Worm (Caenorhabditis elegans) whole organism, L4 larva: Measurements from ENCODE around the gene tbc-13.
A peak's percentile ranks its signal among the peaks of the same experiment; 100 is the strongest.

Experiments
- D1046.2 ChIP-seq: fragments of 200-800 bp; sonication (Bioruptor generic); IDR thresholded peaks from 2 replicates; pipeline ENCODE4 v1.3.6; 2022; ENCODE audit warnings: missing genetic modification characterization, missing compliant biosample characterization
- Y5F2A.4 ChIP-seq: fragments of 200-800 bp; sonication (Bioruptor generic); optimal IDR thresholded peaks from 2 replicates; lab custom pipeline; 2018; ENCODE audit warnings: mild to moderate bottlenecking, missing genetic modification characterization, missing compliant biosample characterization
- Y75B8A.6 ChIP-seq: fragments of 200-800 bp; sonication (Bioruptor generic); IDR thresholded peaks from 2 replicates; pipeline ENCODE4 v1.3.6; 2022; ENCODE audit warnings: missing genetic modification reagents, missing genetic modification characterization, missing compliant biosample characterization
- ZK546.5 ChIP-seq, 2 experiments: sonication (generic microtip); optimal IDR thresholded peaks; 2 replicates each; lab custom pipeline; 2017; ENCODE audit warnings: missing biosample characterization in 2 of 2, missing genetic modification characterization in 2 of 2
- aha-1 ChIP-seq: fragments of 150-350 bp; peaks from one replicate; lab custom pipeline; 2014; ENCODE audit warnings: missing biosample characterization, missing genetic modification characterization
- ceh-20 ChIP-seq: fragments of 200-800 bp; sonication (Bioruptor generic); IDR thresholded peaks from 2 replicates; pipeline ENCODE4 v1.3.6; 2022; ENCODE audit warnings: missing genetic modification reagents, missing genetic modification characterization, missing compliant biosample characterization
- ceh-28 ChIP-seq: fragments of 150-350 bp; optimal IDR thresholded peaks from 2 replicates; lab custom pipeline; 2014; ENCODE audit warnings: missing biosample characterization, missing genetic modification reagents, missing genetic modification characterization
- ceh-32 ChIP-seq: sonication (generic microtip); optimal IDR thresholded peaks from 2 replicates; lab custom pipeline; 2016; ENCODE audit warnings: mild to moderate bottlenecking, missing genetic modification characterization, missing compliant biosample characterization; ENCODE audit not compliant: poor library complexity
- ceh-44 ChIP-seq: fragments of 200-800 bp; sonication (Bioruptor generic); IDR thresholded peaks from 2 replicates; pipeline ENCODE4 v1.3.6; 2022; ENCODE audit warnings: missing genetic modification reagents, missing genetic modification characterization, missing compliant biosample characterization
- cey-2 ChIP-seq: sonication (generic microtip); optimal IDR thresholded peaks from 3 replicates; lab custom pipeline; 2017; ENCODE audit warnings: missing genetic modification characterization, mild to moderate bottlenecking, missing compliant biosample characterization, antibody characterized with exemption, borderline replicate concordance; ENCODE audit not compliant: insufficient read depth
- daf-16 ChIP-seq, 3 experiments: sonication (generic microtip); optimal IDR thresholded peaks; 2 replicates each; lab custom pipeline; 2016 to 2017; ENCODE audit warnings: missing genetic modification characterization in 3 of 3, missing genetic modification reagents in 3 of 3, mild to moderate bottlenecking in 2 of 3, missing compliant biosample characterization in 2 of 3, missing biosample characterization in 1 of 3, moderate library complexity in 1 of 3
- daf-8 ChIP-seq: fragments of 200-800 bp; sonication (Bioruptor generic); IDR thresholded peaks from 2 replicates; pipeline ENCODE4 v1.3.6; 2022; ENCODE audit warnings: missing genetic modification characterization, missing compliant biosample characterization
- dmd-6 ChIP-seq: fragments of 200-800 bp; sonication (Bioruptor generic); IDR thresholded peaks from 2 replicates; pipeline ENCODE4 v1.3.6; 2022; ENCODE audit warnings: missing genetic modification reagents, missing genetic modification characterization, missing compliant biosample characterization
- dmd-8 ChIP-seq: fragments of 200-800 bp; sonication (Bioruptor generic); IDR thresholded peaks from 2 replicates; pipeline ENCODE4 v1.3.6; 2022; ENCODE audit warnings: missing genetic modification characterization, missing compliant biosample characterization
- dpl-1 ChIP-seq: fragments of 150-350 bp; optimal IDR thresholded peaks from 2 replicates; lab custom pipeline; 2014; ENCODE audit warnings: missing biosample characterization, missing genetic modification reagents, missing genetic modification characterization
- egl-43 ChIP-seq: fragments of 200-800 bp; sonication (Bioruptor generic); IDR thresholded peaks from 2 replicates; pipeline ENCODE4 v1.3.6; 2022; ENCODE audit warnings: missing genetic modification reagents, missing genetic modification characterization, missing compliant biosample characterization
- fkh-10 ChIP-seq: fragments of 150-350 bp; optimal IDR thresholded peaks from 2 replicates; lab custom pipeline; 2014; ENCODE audit warnings: missing biosample characterization, missing genetic modification reagents, missing genetic modification characterization
- hif-1 ChIP-seq, 2 experiments: sonication (generic microtip); optimal IDR thresholded peaks; 2 replicates each; lab custom pipeline; 2016 to 2017; ENCODE audit warnings: missing compliant biosample characterization in 2 of 2, missing genetic modification characterization in 2 of 2, missing genetic modification reagents in 2 of 2, missing genotype in 2 of 2, mild to moderate bottlenecking in 1 of 2
- hlh-11 ChIP-seq: fragments of 200-800 bp; sonication (Bioruptor generic); optimal IDR thresholded peaks from 2 replicates; lab custom pipeline; 2018; ENCODE audit warnings: mild to moderate bottlenecking, missing genetic modification characterization, missing compliant biosample characterization
- hlh-30 ChIP-seq: sonication (generic microtip); optimal IDR thresholded peaks from 2 replicates; lab custom pipeline; 2017; ENCODE audit warnings: antibody characterized with exemption, mild to moderate bottlenecking, missing genetic modification characterization, missing compliant biosample characterization; ENCODE audit not compliant: insufficient read depth
- hmg-1.1 ChIP-seq: fragments of 200-800 bp; sonication (Bioruptor generic); IDR thresholded peaks from 2 replicates; pipeline ENCODE4 v1.3.6; 2022; ENCODE audit warnings: missing genetic modification reagents, missing genetic modification characterization, missing compliant biosample characterization
- lin-15B ChIP-seq: fragments of 150-350 bp; sonication (generic microtip); optimal IDR thresholded peaks from 3 replicates; lab custom pipeline; 2014; ENCODE audit warnings: missing biosample characterization, missing genetic modification characterization
- mep-1 ChIP-seq: fragments of 150-350 bp; sonication (generic microtip); optimal IDR thresholded peaks from 3 replicates; lab custom pipeline; 2014; ENCODE audit warnings: missing biosample characterization, missing genetic modification characterization
- mxl-2 ChIP-seq: fragments of 200-800 bp; sonication (Bioruptor generic); conservative IDR thresholded peaks from 2 replicates; pipeline ENCODE4 v1.3.6; 2022; ENCODE audit warnings: missing genetic modification reagents, missing genetic modification characterization, missing compliant biosample characterization
- nhr-28 ChIP-seq: fragments of 150-350 bp; optimal IDR thresholded peaks from 2 replicates; lab custom pipeline; 2014; ENCODE audit warnings: missing biosample characterization, missing genetic modification characterization
- nhr-42 ChIP-seq: fragments of 200-800 bp; sonication (Bioruptor generic); IDR thresholded peaks from 2 replicates; pipeline ENCODE4 v1.3.6; 2022; ENCODE audit warnings: missing genetic modification characterization, missing compliant biosample characterization
- nhr-48 ChIP-seq: sonication (generic microtip); optimal IDR thresholded peaks from 2 replicates; lab custom pipeline; 2016; ENCODE audit warnings: mild to moderate bottlenecking, missing genetic modification characterization, missing compliant biosample characterization
- nhr-6 ChIP-seq: fragments of 150-350 bp; optimal IDR thresholded peaks from 2 replicates; lab custom pipeline; 2014; ENCODE audit warnings: missing biosample characterization, missing genetic modification characterization
- pqm-1 ChIP-seq: sonication (generic microtip); optimal IDR thresholded peaks from 2 replicates; lab custom pipeline; 2017; ENCODE audit warnings: missing biosample characterization, missing genetic modification characterization
- set-16 ChIP-seq: fragments of 200-800 bp; sonication (Bioruptor generic); IDR thresholded peaks from 2 replicates; pipeline ENCODE4 v1.3.6; 2022; ENCODE audit warnings: missing genetic modification reagents, missing genetic modification characterization, missing compliant biosample characterization
- unc-130 ChIP-seq: sonication (generic microtip); optimal IDR thresholded peaks from 2 replicates; lab custom pipeline; 2016; ENCODE audit warnings: missing genetic modification reagents, missing genetic modification characterization, missing compliant biosample characterization
- zfp-3 ChIP-seq: fragments of 200-800 bp; sonication (Bioruptor generic); conservative IDR thresholded peaks from 2 replicates; pipeline ENCODE4 v1.3.6; 2022; ENCODE audit warnings: missing genetic modification reagents, missing genetic modification characterization, missing compliant biosample characterization

tbc-13 gene

DNA sequence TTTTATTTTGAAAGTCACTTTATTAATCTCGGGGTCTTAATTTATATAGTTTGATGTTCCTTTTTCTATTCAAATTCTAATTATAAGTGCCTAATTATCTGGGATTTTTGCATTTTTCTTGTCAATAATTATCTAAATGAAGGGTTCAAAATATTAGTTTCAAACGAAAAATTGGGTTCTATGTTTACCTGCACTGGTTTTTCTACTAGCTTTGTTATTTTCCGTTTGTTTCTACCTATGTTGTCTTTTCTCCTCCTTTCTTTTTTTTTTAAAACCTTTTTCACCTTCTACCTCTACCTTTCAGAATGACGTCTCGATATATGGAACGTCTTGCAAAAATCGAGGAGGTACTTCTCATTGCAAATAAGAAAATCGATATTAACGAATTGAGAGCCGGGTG lies at the start of gene tbc-13:
tbc-13 (plus strand) TSS at position 301 of the 400 bp plus-strand sequence.
- TF ChIP-seq ceh-28 (tag; lab: Kevin White, UChicago) (no peak), aha-1 (tag; lab: Kevin White, UChicago) (peak; percentile 81)

- TF ChIP-seq Y75B8A.6 (GFP tag; lab: Robert Waterston, UW) (no peak), ZK546.5 (tag; optimal IDR thresholded peaks at IDR 0.05; lab: Kevin White, UChicago) (no peak), mxl-2 (no peak), dmd-6 (GFP tag; lab: Robert Waterston, UW) (peak; percentile 24; the same call in 1 of the 2 replicates), nhr-42 (GFP tag; lab: Robert Waterston, UW) (no peak), nhr-6 (tag; lab: Kevin White, UChicago) (peak; percentile 56), nhr-28 (tag; lab: Kevin White, UChicago) (peak; percentile 70), egl-43 (GFP tag; lab: Robert Waterston, UW) (no peak), set-16 (GFP tag; lab: Robert Waterston, UW) (no peak), hlh-11 (tag; lab: Kevin White, UChicago) (peak; percentile 22), daf-8 (GFP tag; lab: Robert Waterston, UW) (no peak), D1046.2 (GFP tag; lab: Robert Waterston, UW) (no peak), hif-1 (tag; optimal IDR thresholded peaks at IDR 0.05; lab: Kevin White, UChicago) (peak in 1 of 2 experiments; percentile 8), lin-15B (tag; lab: Kevin White, UChicago) (no peak), zfp-3 (GFP tag; lab: Robert Waterston, UW) (no peak), cey-2 (tag; lab: Kevin White, UChicago) (no peak), pqm-1 (tag; lab: Kevin White, UChicago) (peak; percentile 57), aha-1 (tag; lab: Kevin White, UChicago) (peak; percentile 32), daf-16 (GFP tag; optimal IDR thresholded peaks at IDR 0.05; lab: Kevin White, UChicago) (no peak), daf-16 (tag; optimal IDR thresholded peaks at IDR 0.05; lab: Kevin White, UChicago) (peak; percentile 64), hlh-30 (peak; percentile 65), ceh-44 (GFP tag; lab: Robert Waterston, UW) (no peak)
Measured at ce11 chrX:12435246-12435645, 49.6 kb upstream of the tbc-13 start.

ce11 chrX:12436486-12436885 lies 48.4 kb upstream of the tbc-13 start:
- TF ChIP-seq hlh-11 (tag; lab: Kevin White, UChicago) (peak; percentile 37), mep-1 (tag; lab: Kevin White, UChicago) (peak; percentile 12), hif-1 (tag; optimal IDR thresholded peaks at IDR 0.05; lab: Kevin White, UChicago) (peak in 1 of 2 experiments; percentile 55), Y5F2A.4 (no peak), hlh-30 (peak; percentile 11), unc-130 (GFP tag; lab: Kevin White, UChicago) (no peak), dmd-8 (GFP tag; lab: Robert Waterston, UW) (no peak), ceh-20 (GFP tag; lab: Robert Waterston, UW) (peak; percentile 81)

DNA sequence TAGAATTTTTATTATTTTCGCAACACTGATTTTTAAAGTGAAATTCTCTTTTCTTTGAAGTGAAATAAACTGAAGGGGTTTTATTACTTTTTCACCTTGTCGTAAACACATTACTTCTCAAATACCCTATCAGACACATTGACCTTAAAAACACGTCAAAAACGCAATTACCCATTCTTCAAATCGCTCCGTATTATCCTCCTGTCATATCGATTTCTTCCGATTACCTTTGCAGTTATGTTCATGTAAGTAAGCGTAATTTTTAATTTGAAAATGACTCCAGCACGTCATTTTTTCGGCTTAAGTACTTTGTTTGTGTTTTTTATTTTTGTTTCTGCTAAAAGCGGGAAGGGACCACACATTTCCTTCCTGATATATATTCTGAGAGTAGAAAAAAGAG lies 46.6 kb upstream of the tbc-13 start:
- TF ChIP-seq dpl-1 (GFP tag; lab: Kevin White, UChicago): no peak
- no peak for TF ChIP-seq fkh-10 (GFP tag; lab: Kevin White, UChicago)
- no peak for TF ChIP-seq nhr-48
- no peak for TF ChIP-seq ceh-32 (tag; lab: Kevin White, UChicago)
- TF ChIP-seq unc-130 (GFP tag; lab: Kevin White, UChicago): no peak
- TF ChIP-seq hmg-1.1: no peak
- no peak for TF ChIP-seq cey-2 (tag; lab: Kevin White, UChicago)
- no peak for TF ChIP-seq mxl-2
- TF ChIP-seq dmd-6 (GFP tag; lab: Robert Waterston, UW): no peak
- no peak for TF ChIP-seq aha-1 (tag; lab: Kevin White, UChicago)
